Worm (Caenorhabditis elegans) whole organism, late embryonic: ENCODE results near the gene F33C8.2.
A peak's percentile ranks its signal among the peaks of the same experiment; 100 is the strongest.

Experiments used
- C08G9.2 ChIP-seq: sonication (generic microtip); optimal IDR thresholded peaks from 2 replicates; lab custom pipeline; 2016; ENCODE audit warnings: mild to moderate bottlenecking, missing genetic modification characterization, moderate library complexity, missing compliant biosample characterization
- C38D4.7 ChIP-seq: fragments of 200-800 bp; sonication (Bioruptor generic); optimal IDR thresholded peaks from 2 replicates; lab custom pipeline; 2018; ENCODE audit warnings: mild to moderate bottlenecking, missing genetic modification characterization, moderate library complexity, missing compliant biosample characterization
- K02D7.2 ChIP-seq: sonication (generic microtip); optimal IDR thresholded peaks from 2 replicates; lab custom pipeline; 2017; ENCODE audit warnings: mild to moderate bottlenecking, missing genetic modification characterization, missing compliant biosample characterization
- T23F11.4 ChIP-seq: fragments of 200-800 bp; sonication (Bioruptor generic); optimal IDR thresholded peaks from 2 replicates; lab custom pipeline; 2018; ENCODE audit warnings: mild to moderate bottlenecking, missing genetic modification characterization, missing compliant biosample characterization
- Y22D7AL.16 ChIP-seq: sonication (generic microtip); optimal IDR thresholded peaks from 2 replicates; lab custom pipeline; 2016; ENCODE audit warnings: missing genetic modification characterization, missing compliant biosample characterization
- ama-1 ChIP-seq: fragments of 150-350 bp; optimal IDR thresholded peaks from 2 replicates; lab custom pipeline; 2014
- ceh-14 ChIP-seq: sonication (generic microtip); optimal IDR thresholded peaks from 2 replicates; lab custom pipeline; 2016; ENCODE audit warnings: missing genotype, missing genetic modification characterization, missing compliant biosample characterization
- ceh-19 ChIP-seq: fragments of 200-800 bp; sonication (Bioruptor generic); optimal IDR thresholded peaks from 2 replicates; lab custom pipeline; 2018; ENCODE audit warnings: mild to moderate bottlenecking, missing genetic modification characterization, missing compliant biosample characterization
- ceh-2 ChIP-seq: sonication (generic microtip); optimal IDR thresholded peaks from 2 replicates; lab custom pipeline; 2016; ENCODE audit warnings: missing genotype, missing genetic modification characterization, missing compliant biosample characterization
- ceh-22 ChIP-seq: sonication (generic microtip); optimal IDR thresholded peaks from 2 replicates; lab custom pipeline; 2017; ENCODE audit warnings: missing biosample characterization, missing genetic modification characterization
- ceh-24 ChIP-seq: sonication (generic microtip); optimal IDR thresholded peaks from 2 replicates; lab custom pipeline; 2016; ENCODE audit warnings: mild to moderate bottlenecking, missing genetic modification characterization, missing compliant biosample characterization
- ceh-34 ChIP-seq: sonication (generic microtip); optimal IDR thresholded peaks from 2 replicates; lab custom pipeline; 2016; ENCODE audit warnings: mild to moderate bottlenecking, missing genetic modification characterization, missing compliant biosample characterization
- ceh-45 ChIP-seq: fragments of 200-800 bp; sonication (Bioruptor generic); IDR thresholded peaks from 2 replicates; pipeline ENCODE4 v1.3.6; 2022; ENCODE audit warnings: missing genetic modification reagents, missing genetic modification characterization, missing compliant biosample characterization
- ceh-48 ChIP-seq: sonication (generic microtip); optimal IDR thresholded peaks from 2 replicates; lab custom pipeline; 2016; ENCODE audit warnings: missing genetic modification characterization, inconsistent platforms, missing compliant biosample characterization
- ceh-6 ChIP-seq: fragments of 200-800 bp; sonication (Bioruptor generic); optimal IDR thresholded peaks from 2 replicates; lab custom pipeline; 2018; ENCODE audit warnings: mild to moderate bottlenecking, missing genetic modification characterization, missing compliant biosample characterization
- ceh-9 ChIP-seq: sonication (generic microtip); optimal IDR thresholded peaks from 2 replicates; lab custom pipeline; 2016; ENCODE audit warnings: mild to moderate bottlenecking, missing genetic modification characterization, inconsistent platforms, missing compliant biosample characterization
- che-1 ChIP-seq: sonication (generic microtip); optimal IDR thresholded peaks from 2 replicates; lab custom pipeline; 2016; ENCODE audit warnings: mild to moderate bottlenecking, missing genetic modification characterization, missing compliant biosample characterization
- dmd-4 ChIP-seq: sonication (generic microtip); optimal IDR thresholded peaks from 2 replicates; lab custom pipeline; 2016; ENCODE audit warnings: borderline replicate concordance, missing genetic modification characterization, missing compliant biosample characterization
- elt-2 ChIP-seq: sonication (generic microtip); optimal IDR thresholded peaks from 2 replicates; lab custom pipeline; 2016; ENCODE audit warnings: missing genetic modification reagents, missing genetic modification characterization, missing compliant biosample characterization
- ets-4 ChIP-seq: sonication (generic microtip); optimal IDR thresholded peaks from 2 replicates; lab custom pipeline; 2016; ENCODE audit warnings: missing genetic modification characterization, missing compliant biosample characterization
- eyg-1 ChIP-seq: sonication (generic microtip); optimal IDR thresholded peaks from 2 replicates; lab custom pipeline; 2016; ENCODE audit warnings: missing genotype, missing genetic modification characterization, missing compliant biosample characterization
- fax-1 ChIP-seq: sonication (generic microtip); optimal IDR thresholded peaks from 2 replicates; lab custom pipeline; 2016; ENCODE audit warnings: missing genotype, missing genetic modification characterization, missing compliant biosample characterization
- fkh-10 ChIP-seq: fragments of 150-350 bp; optimal IDR thresholded peaks from 2 replicates; lab custom pipeline; 2014; ENCODE audit warnings: missing biosample characterization, missing genetic modification reagents, missing genetic modification characterization
- hlh-15 ChIP-seq: sonication (generic microtip); optimal IDR thresholded peaks from 2 replicates; lab custom pipeline; 2016; ENCODE audit warnings: missing genetic modification characterization, missing compliant biosample characterization
- hlh-30 ChIP-seq: sonication (generic microtip); optimal IDR thresholded peaks from 2 replicates; lab custom pipeline; 2017; ENCODE audit warnings: antibody characterized with exemption, missing genetic modification characterization, missing compliant biosample characterization; ENCODE audit not compliant: insufficient read depth
- hlh-6 ChIP-seq: sonication (generic microtip); optimal IDR thresholded peaks from 2 replicates; lab custom pipeline; 2016; ENCODE audit warnings: missing genotype, missing genetic modification characterization, missing compliant biosample characterization
- hlh-8 ChIP-seq: sonication (generic microtip); optimal IDR thresholded peaks from 2 replicates; lab custom pipeline; 2016; ENCODE audit warnings: missing genotype, missing genetic modification characterization, missing compliant biosample characterization
- lin-11 ChIP-seq: fragments of 200-800 bp; sonication (Bioruptor generic); optimal IDR thresholded peaks from 2 replicates; lab custom pipeline; 2018; ENCODE audit warnings: mild to moderate bottlenecking, missing genetic modification characterization, missing compliant biosample characterization
- madf-2 ChIP-seq: sonication (generic microtip); optimal IDR thresholded peaks from 2 replicates; lab custom pipeline; 2017; ENCODE audit warnings: missing genetic modification characterization, missing compliant biosample characterization
- mec-3 ChIP-seq: sonication (generic microtip); optimal IDR thresholded peaks from 2 replicates; lab custom pipeline; 2016; ENCODE audit warnings: borderline replicate concordance, missing genetic modification characterization, missing compliant biosample characterization
- nhr-232 ChIP-seq: sonication (generic microtip); optimal IDR thresholded peaks from 2 replicates; lab custom pipeline; 2016; ENCODE audit warnings: missing genetic modification characterization, missing compliant biosample characterization
- npax-4 ChIP-seq: sonication (generic microtip); optimal IDR thresholded peaks from 2 replicates; lab custom pipeline; 2016; ENCODE audit warnings: missing genetic modification characterization, missing compliant biosample characterization
- odd-2 ChIP-seq: sonication (generic microtip); optimal IDR thresholded peaks from 2 replicates; lab custom pipeline; 2017; ENCODE audit warnings: antibody characterized with exemption, mild to moderate bottlenecking, missing genetic modification characterization, missing compliant biosample characterization
- pat-9 ChIP-seq: fragments of 200-800 bp; sonication (Bioruptor generic); optimal IDR thresholded peaks from 2 replicates; lab custom pipeline; 2018; ENCODE audit warnings: mild to moderate bottlenecking, missing genetic modification characterization, moderate library complexity, missing compliant biosample characterization
- pax-1 ChIP-seq: fragments of 150-350 bp; optimal IDR thresholded peaks from 2 replicates; lab custom pipeline; 2014; ENCODE audit warnings: missing biosample characterization, missing genetic modification characterization
- pha-2 ChIP-seq: sonication (generic microtip); optimal IDR thresholded peaks from 2 replicates; lab custom pipeline; 2017; ENCODE audit warnings: mild to moderate bottlenecking, missing genetic modification characterization, missing compliant biosample characterization
- pha-4 ChIP-seq: fragments of 150-350 bp; optimal IDR thresholded peaks from 2 replicates; lab custom pipeline; 2018; ENCODE audit warnings: missing biosample characterization, missing genetic modification reagents, missing genetic modification characterization
- pros-1 ChIP-seq: fragments of 150-350 bp; optimal IDR thresholded peaks from 2 replicates; lab custom pipeline; 2014; ENCODE audit warnings: missing biosample characterization, missing genetic modification reagents, missing genetic modification characterization
- ref-2 ChIP-seq: sonication (generic microtip); optimal IDR thresholded peaks from 2 replicates; lab custom pipeline; 2016; ENCODE audit warnings: missing genetic modification characterization, missing compliant biosample characterization
- sox-4 ChIP-seq: sonication (generic microtip); optimal IDR thresholded peaks from 2 replicates; lab custom pipeline; 2017; ENCODE audit warnings: mild to moderate bottlenecking, missing genetic modification characterization, inconsistent platforms, missing compliant biosample characterization
- syd-9 ChIP-seq: sonication (generic microtip); optimal IDR thresholded peaks from 2 replicates; lab custom pipeline; 2016; ENCODE audit warnings: mild to moderate bottlenecking, missing genetic modification characterization, moderate library complexity, missing compliant biosample characterization
- tbx-7 ChIP-seq: sonication (generic microtip); optimal IDR thresholded peaks from 2 replicates; lab custom pipeline; 2016; ENCODE audit warnings: missing genotype, missing genetic modification characterization, missing compliant biosample characterization
- ttx-3 ChIP-seq: sonication (generic microtip); optimal IDR thresholded peaks from 2 replicates; lab custom pipeline; 2016; ENCODE audit warnings: missing genetic modification reagents, missing genetic modification characterization, missing compliant biosample characterization
- unc-3 ChIP-seq, 2 experiments: fragments of 200-800 bp in 1 of 2; sonication (Bioruptor generic) in 1 of 2; sonication (generic microtip) in 1 of 2; conservative IDR thresholded peaks in 1 of 2; optimal IDR thresholded peaks in 1 of 2; 2 replicates each; pipeline versions ENCODE4 v1.3.6 to Lab custom; 2016 to 2022; ENCODE audit warnings: missing compliant biosample characterization in 2 of 2, missing genetic modification characterization in 2 of 2, missing genetic modification reagents in 1 of 2
- unc-42 ChIP-seq: sonication (generic microtip); optimal IDR thresholded peaks from 2 replicates; lab custom pipeline; 2016; ENCODE audit warnings: missing genotype, missing genetic modification characterization, missing compliant biosample characterization
- unc-55 ChIP-seq: sonication (generic microtip); optimal IDR thresholded peaks from 2 replicates; lab custom pipeline; 2017; ENCODE audit warnings: missing biosample characterization, missing genetic modification reagents, missing genetic modification characterization
- ztf-16 ChIP-seq: sonication (generic microtip); optimal IDR thresholded peaks from 2 replicates; lab custom pipeline; 2017; ENCODE audit warnings: missing genetic modification characterization, missing compliant biosample characterization

The F33C8.2 gene

ce11 chrX:14744496-14744895 lies 23.3 kb downstream of the F33C8.2 start:
- no peak for TF ChIP-seq unc-42 (tag; lab: Kevin White, UChicago)
- peak; percentile 0 for TF ChIP-seq elt-2 (tag; lab: Kevin White, UChicago)

ce11 chrX:14745218-14745617 lies 24.0 kb downstream of the F33C8.2 start:
- TF ChIP-seq ama-1 (lab: Kevin White, UChicago) (no peak), pax-1 (tag; lab: Kevin White, UChicago) (no peak), che-1 (tag; lab: Kevin White, UChicago) (no peak), pha-4 (tag; lab: Kevin White, UChicago) (no peak), unc-3 (GFP tag; conservative IDR thresholded peaks at IDR 0.05; lab: Robert Waterston, UW) (no peak), unc-3 (tag; optimal IDR thresholded peaks at IDR 0.05; lab: Kevin White, UChicago) (no peak), ceh-48 (tag; lab: Kevin White, UChicago) (no peak), pat-9 (no peak), eyg-1 (tag; lab: Kevin White, UChicago) (no peak), hlh-8 (tag; lab: Kevin White, UChicago) (no peak), npax-4 (tag; lab: Kevin White, UChicago) (no peak), nhr-232 (tag; lab: Kevin White, UChicago) (no peak), ceh-34 (tag; lab: Kevin White, UChicago) (no peak), hlh-6 (no peak), ceh-14 (no peak)

- TF ChIP-seq tbx-7, result no peak
- no peak for TF ChIP-seq mec-3 (tag; lab: Kevin White, UChicago)
- no peak for TF ChIP-seq ceh-2
- no peak for TF ChIP-seq odd-2 (tag; lab: Kevin White, UChicago)
- TF ChIP-seq madf-2, result no peak
- TF ChIP-seq C38D4.7, result no peak
- TF ChIP-seq ceh-19 (GFP tag; lab: Kevin White, UChicago), result peak; percentile 40
- TF ChIP-seq ceh-22 (tag; lab: Kevin White, UChicago), result no peak
- TF ChIP-seq ttx-3 (tag; lab: Kevin White, UChicago), result no peak
- TF ChIP-seq ceh-24 (tag; lab: Kevin White, UChicago), result no peak
- TF ChIP-seq elt-2 (tag; lab: Kevin White, UChicago), result peak; percentile 89
- peak; percentile 5 for TF ChIP-seq ets-4 (tag; lab: Kevin White, UChicago)
- no peak for TF ChIP-seq Y22D7AL.16 (tag; lab: Kevin White, UChicago)
- no peak for TF ChIP-seq K02D7.2 (tag; lab: Kevin White, UChicago)
- TF ChIP-seq unc-42 (tag; lab: Kevin White, UChicago), result peak; percentile 70
- peak; percentile 52 for TF ChIP-seq ref-2 (tag; lab: Kevin White, UChicago)
- TF ChIP-seq ceh-14, result peak; percentile 65
- no peak for TF ChIP-seq ceh-6
- TF ChIP-seq fkh-10, result no peak
- peak; percentile 11 for TF ChIP-seq pha-2
- peak; percentile 57; the same call in 1 of the 2 replicates for TF ChIP-seq ceh-45 (GFP tag; lab: Robert Waterston, UW)
- no peak for TF ChIP-seq hlh-6
- TF ChIP-seq ztf-16, result no peak
- peak; percentile 6 for TF ChIP-seq pat-9
- peak; percentile 4 for TF ChIP-seq fax-1 (tag; lab: Kevin White, UChicago)
- no peak for TF ChIP-seq ceh-9 (tag; lab: Kevin White, UChicago)
- TF ChIP-seq lin-11 (tag; lab: Kevin White, UChicago), result peak; percentile 3
- TF ChIP-seq nhr-232 (tag; lab: Kevin White, UChicago), result no peak
- no peak for TF ChIP-seq ama-1 (lab: Kevin White, UChicago)
- no peak for TF ChIP-seq sox-4 (tag; lab: Kevin White, UChicago)
- TF ChIP-seq unc-55, result no peak
- no peak for TF ChIP-seq unc-3 (GFP tag; conservative IDR thresholded peaks at IDR 0.05; lab: Robert Waterston, UW)
- TF ChIP-seq unc-3 (tag; optimal IDR thresholded peaks at IDR 0.05; lab: Kevin White, UChicago), result no peak
- TF ChIP-seq C08G9.2 (tag; lab: Kevin White, UChicago), result peak; percentile 32
- TF ChIP-seq dmd-4 (tag; lab: Kevin White, UChicago), result no peak
- TF ChIP-seq T23F11.4 (GFP tag; lab: Kevin White, UChicago), result no peak
- TF ChIP-seq hlh-15 (tag; lab: Kevin White, UChicago), result no peak
- no peak for TF ChIP-seq hlh-30 (tag; lab: Kevin White, UChicago)
- TF ChIP-seq ceh-34 (tag; lab: Kevin White, UChicago), result no peak
- no peak for TF ChIP-seq eyg-1 (tag; lab: Kevin White, UChicago)
- TF ChIP-seq hlh-8 (tag; lab: Kevin White, UChicago), result no peak
- no peak for TF ChIP-seq pros-1
- no peak for TF ChIP-seq syd-9 (tag; lab: Kevin White, UChicago)
These were observed 25.8 kb downstream of the F33C8.2 start, which contains the start of gene C05G5.2 for ce11 chrX:14746948-14747347. Gene C05G5.2 (plus strand): TSS chrX:14747303.
